Fruit fly (Drosophila melanogaster): ENCODE results near the gene hoe2.

hoe2 gene

dm6 chr2L:4973731-4974415 is 37.6 kb upstream of the hoe2 start, which contains the start of gene mRpL28 (continued):
- TF ChIP-seq HHEX (GFP tag; optimal IDR thresholded peaks at IDR 0.05) (no peak), Opbp (GFP tag; IDR thresholded peaks at IDR 0.05; ENCODE audit: partially characterized antibody) (peak; percentile 40; the same call in 1 of the 3 replicates), CG10979 (tag; optimal IDR thresholded peaks at IDR 0.05) (no peak), yki (optimal IDR thresholded peaks at IDR 0.05) (no peak), Atf3 (GFP tag; optimal IDR thresholded peaks at IDR 0.05) (no peak), ci (GFP tag; IDR thresholded peaks at IDR 0.05) (0 out of 3 replicates have a peak, but pooled peaks have one; percentile 56), phol (tag; optimal IDR thresholded peaks at IDR 0.05) (peak; percentile 70), Blimp-1 (GFP tag; optimal IDR thresholded peaks at IDR 0.05) (no peak), CG12659 (GFP tag; optimal IDR thresholded peaks at IDR 0.05) (peak; percentile 58), CG3995 (GFP tag; optimal IDR thresholded peaks at IDR 0.05) (peak; percentile 29), Fer1 (GFP tag; optimal IDR thresholded peaks at IDR 0.05) (peak; percentile 50), CG13287 (GFP tag; IDR thresholded peaks at IDR 0.05; ENCODE audit: partially characterized antibody) (peak; percentile 72; the same call in 1 of the 2 replicates), Rfx (GFP tag; IDR thresholded peaks at IDR 0.05) (no peak), scrt (GFP tag; optimal IDR thresholded peaks at IDR 0.05) (no peak), CG11695 (GFP tag; IDR thresholded peaks at IDR 0.05) (no peak), YL-1 (GFP tag; optimal IDR thresholded peaks at IDR 0.05) (peak; percentile 89), nom (GFP tag; optimal IDR thresholded peaks at IDR 0.05) (no peak), Scr (GFP tag; IDR thresholded peaks at IDR 0.05; ENCODE audit: partially characterized antibody) (peak; percentile 44; the same call in 1 of the 2 replicates), Nf-YC (tag; optimal IDR thresholded peaks at IDR 0.05) (peak; percentile 40), E2f2 (GFP tag; IDR thresholded peaks at IDR 0.05) (0 out of 2 replicates have a peak, but pooled peaks have one; percentile 7), gt (GFP tag; IDR thresholded peaks at IDR 0.05) (no peak), en (GFP tag; optimal IDR thresholded peaks at IDR 0.05) (no peak), CG17385 (GFP tag; optimal IDR thresholded peaks at IDR 0.05) (peak; percentile 98), B-H2 (GFP tag; optimal IDR thresholded peaks at IDR 0.05) (peak; percentile 43), Dp (GFP tag; optimal IDR thresholded peaks at IDR 0.05) (peak; percentile 11), Max (GFP tag; optimal IDR thresholded peaks at IDR 0.05) (no peak), jigr1 (GFP tag; IDR thresholded peaks at IDR 0.05) (no peak), CG8388 (GFP tag; optimal IDR thresholded peaks at IDR 0.05) (no peak), MESR4 (GFP tag; optimal IDR thresholded peaks at IDR 0.05) (peak; percentile 87), slbo (GFP tag; IDR thresholded peaks at IDR 0.05) (peak; percentile 42; the same call in 1 of the 2 replicates), CG32532 (GFP tag; IDR thresholded peaks at IDR 0.05) (peak; percentile 15; the same call in 1 of the 2 replicates), CHES-1-like (GFP tag; optimal IDR thresholded peaks at IDR 0.05) (peak; percentile 27), CG17802 (tag; optimal IDR thresholded peaks at IDR 0.05) (peak; percentile 4), CG6689 (GFP tag; IDR thresholded peaks at IDR 0.05) (0 out of 2 replicates have a peak, but pooled peaks have one; percentile 4), Eip74EF (GFP tag; optimal IDR thresholded peaks at IDR 0.05) (peak in 1 of 2 experiments; percentile 38), Fer3 (tag; optimal IDR thresholded peaks at IDR 0.05) (no peak), Bgb (GFP tag; IDR thresholded peaks at IDR 0.05; ENCODE audit: partially characterized antibody) (peak; percentile 10; the same call in 1 of the 2 replicates), CG30020 (tag; optimal IDR thresholded peaks at IDR 0.05) (peak; percentile 39), CG13775 (GFP tag; optimal IDR thresholded peaks at IDR 0.05) (no peak), trem (tag; optimal IDR thresholded peaks at IDR 0.05) (peak; percentile 49), CG6813 (GFP tag; optimal IDR thresholded peaks at IDR 0.05) (no peak), BtbVII (GFP tag; optimal IDR thresholded peaks at IDR 0.05) (peak; percentile 14), HmgZ (tag; optimal IDR thresholded peaks at IDR 0.05) (peak; percentile 57), Ets65A (GFP tag) (peak; percentile 14), Mad (GFP tag; optimal IDR thresholded peaks at IDR 0.05) (peak; percentile 18), CG9437 (GFP tag; optimal IDR thresholded peaks at IDR 0.05) (peak; percentile 28), CG2875 (GFP tag; optimal IDR thresholded peaks at IDR 0.05) (no peak), schlank (tag; optimal IDR thresholded peaks at IDR 0.05) (no peak)

All from whole organism, embryonic.